Worm (Caenorhabditis elegans) whole organism, young adult: ENCODE results near the gene grl-25.
A peak's percentile ranks its signal among the peaks of the same experiment; 100 is the strongest.

Experiments
- B0035.1 ChIP-seq: sonication (generic microtip); optimal IDR thresholded peaks from 2 replicates; lab custom pipeline; 2016; ENCODE audit warnings: missing genetic modification characterization, mild to moderate bottlenecking, missing compliant biosample characterization, missing genotype, missing genetic modification reagents
- B0261.1 ChIP-seq: sonication (generic microtip); optimal IDR thresholded peaks from 2 replicates; lab custom pipeline; 2016; ENCODE audit warnings: mild to moderate bottlenecking, missing genetic modification characterization, moderate library complexity, missing compliant biosample characterization
- B0336.3 ChIP-seq: fragments of 200-800 bp; sonication (Bioruptor generic); IDR thresholded peaks from 2 replicates; pipeline ENCODE4 v1.3.6; 2022; ENCODE audit warnings: missing genetic modification characterization, missing compliant biosample characterization
- C17E4.6 ChIP-seq: fragments of 200-800 bp; sonication (Bioruptor generic); IDR thresholded peaks from 2 replicates; pipeline ENCODE4 v1.3.6; 2022; ENCODE audit warnings: missing genetic modification reagents, missing genetic modification characterization, missing compliant biosample characterization
- D2030.7 ChIP-seq: fragments of 200-800 bp; sonication (Bioruptor generic); IDR thresholded peaks from 2 replicates; pipeline ENCODE4 v1.3.6; 2022; ENCODE audit warnings: missing genetic modification reagents, missing genetic modification characterization, missing compliant biosample characterization
- F23B12.7 ChIP-seq: sonication (generic microtip); optimal IDR thresholded peaks from 2 replicates; lab custom pipeline; 2017; ENCODE audit warnings: missing genetic modification characterization, mild to moderate bottlenecking, missing compliant biosample characterization, antibody characterized with exemption, moderate library complexity; ENCODE audit not compliant: insufficient read depth
- F33H1.4 ChIP-seq: fragments of 200-800 bp; sonication (Bioruptor generic); IDR thresholded peaks from 2 replicates; pipeline ENCODE4 v1.3.6; 2022; ENCODE audit warnings: missing genetic modification reagents, missing genetic modification characterization, missing compliant biosample characterization
- F37B4.10 ChIP-seq: fragments of 200-800 bp; sonication (Bioruptor generic); IDR thresholded peaks from 2 replicates; pipeline ENCODE4 v1.3.6; 2022; ENCODE audit warnings: missing genetic modification characterization, missing compliant biosample characterization
- F57C9.4 ChIP-seq: sonication (generic microtip); optimal IDR thresholded peaks from 2 replicates; lab custom pipeline; 2017; ENCODE audit warnings: mild to moderate bottlenecking, missing genetic modification characterization, missing compliant biosample characterization
- K11D2.4 ChIP-seq: fragments of 200-800 bp; sonication (Bioruptor generic); IDR thresholded peaks from 2 replicates; pipeline ENCODE4 v1.3.6; 2022; ENCODE audit warnings: missing genetic modification reagents, missing genetic modification characterization, missing compliant biosample characterization
- Y56A3A.18 ChIP-seq: fragments of 200-800 bp; sonication (Bioruptor generic); IDR thresholded peaks from 2 replicates; pipeline ENCODE4 v1.3.6; 2022; ENCODE audit warnings: missing genetic modification reagents, missing genetic modification characterization, missing compliant biosample characterization
- Y67H2A.10 ChIP-seq: fragments of 200-800 bp; sonication (Bioruptor generic); conservative IDR thresholded peaks from 2 replicates; pipeline ENCODE4 v1.3.6; 2022; ENCODE audit warnings: missing genetic modification reagents, missing genetic modification characterization, missing compliant biosample characterization
- Y79H2A.3 ChIP-seq: fragments of 200-800 bp; sonication (Bioruptor generic); conservative IDR thresholded peaks from 2 replicates; pipeline ENCODE4 v1.3.6; 2022; ENCODE audit warnings: missing genetic modification reagents, missing genetic modification characterization, missing compliant biosample characterization
- Y95B8A.8 ChIP-seq: fragments of 200-800 bp; sonication (Bioruptor generic); IDR thresholded peaks from 2 replicates; pipeline ENCODE4 v1.3.6; 2022; ENCODE audit warnings: missing genetic modification reagents, missing genetic modification characterization, missing compliant biosample characterization
- ama-1 ChIP-seq, 3 experiments: fragments of 150-350 bp in 1 of 3; sonication (generic microtip) in 2 of 3; optimal IDR thresholded peaks; 2 replicates each; lab custom pipeline; 2014 to 2018; ENCODE audit warnings: missing biosample characterization in 2 of 3, missing genetic modification characterization in 2 of 3, missing genetic modification reagents in 2 of 3
- bed-1 ChIP-seq: fragments of 200-800 bp; sonication (Bioruptor generic); IDR thresholded peaks from 2 replicates; pipeline ENCODE4 v1.3.6; 2022; ENCODE audit warnings: missing genetic modification reagents, missing genetic modification characterization, missing compliant biosample characterization
- cebp-1 ChIP-seq, 2 experiments: fragments of 200-800 bp in 1 of 2; sonication (Bioruptor generic) in 1 of 2; sonication (generic microtip) in 1 of 2; IDR thresholded peaks in 1 of 2; optimal IDR thresholded peaks in 1 of 2; 2 replicates each; pipeline versions ENCODE4 v1.3.6 to Lab custom; 2017 to 2022; ENCODE audit warnings: missing compliant biosample characterization in 2 of 2, missing genetic modification characterization in 2 of 2, mild to moderate bottlenecking in 1 of 2, missing genetic modification reagents in 1 of 2, moderate library complexity in 1 of 2
- cebp-2 ChIP-seq: fragments of 200-800 bp; sonication (Bioruptor generic); IDR thresholded peaks from 2 replicates; pipeline ENCODE4 v1.3.6; 2022; ENCODE audit warnings: missing genetic modification characterization, missing compliant biosample characterization
- ceh-40 ChIP-seq: fragments of 200-800 bp; sonication (Bioruptor generic); IDR thresholded peaks from 2 replicates; pipeline ENCODE4 v1.3.6; 2022; ENCODE audit warnings: missing genetic modification characterization, missing compliant biosample characterization
- ceh-79 ChIP-seq: sonication (generic microtip); optimal IDR thresholded peaks from 2 replicates; lab custom pipeline; 2017; ENCODE audit warnings: mild to moderate bottlenecking, missing genetic modification characterization, missing compliant biosample characterization
- chd-7 ChIP-seq: sonication (generic microtip); optimal IDR thresholded peaks from 2 replicates; lab custom pipeline; 2016; ENCODE audit warnings: mild to moderate bottlenecking, missing genetic modification characterization, moderate library complexity, missing compliant biosample characterization
- dpff-1 ChIP-seq: sonication (generic microtip); optimal IDR thresholded peaks from 2 replicates; lab custom pipeline; 2017; ENCODE audit warnings: mild to moderate bottlenecking, missing genetic modification characterization, missing compliant biosample characterization
- efl-1 ChIP-seq: fragments of 150-350 bp; optimal IDR thresholded peaks from 2 replicates; lab custom pipeline; 2014; ENCODE audit warnings: missing biosample characterization, missing genetic modification reagents, missing genetic modification characterization
- egl-44 ChIP-seq: fragments of 200-800 bp; sonication (Bioruptor generic); IDR thresholded peaks from 2 replicates; pipeline ENCODE4 v1.3.6; 2022; ENCODE audit warnings: missing genetic modification reagents, missing genetic modification characterization, missing compliant biosample characterization
- fkh-3 ChIP-seq: sonication (generic microtip); optimal IDR thresholded peaks from 2 replicates; lab custom pipeline; 2016; ENCODE audit warnings: mild to moderate bottlenecking, missing genetic modification characterization, missing compliant biosample characterization
- gei-17 ChIP-seq: fragments of 200-800 bp; sonication (Bioruptor generic); optimal IDR thresholded peaks from 2 replicates; lab custom pipeline; 2018; ENCODE audit warnings: mild to moderate bottlenecking, missing genetic modification characterization, missing compliant biosample characterization
- hmg-1.2 ChIP-seq: fragments of 200-800 bp; sonication (Bioruptor generic); IDR thresholded peaks from 2 replicates; pipeline ENCODE4 v1.3.6; 2022; ENCODE audit warnings: missing genetic modification reagents, missing genetic modification characterization, missing compliant biosample characterization
- hsf-1 ChIP-seq: fragments of 200-800 bp; sonication (Bioruptor generic); IDR thresholded peaks from 2 replicates; pipeline ENCODE4 v1.3.6; 2022; ENCODE audit warnings: missing genetic modification reagents, missing genetic modification characterization, missing compliant biosample characterization
- lag-1 ChIP-seq: fragments of 200-800 bp; sonication (Bioruptor generic); IDR thresholded peaks from 2 replicates; pipeline ENCODE4 v1.3.6; 2022; ENCODE audit warnings: missing genetic modification reagents, missing genetic modification characterization, missing compliant biosample characterization
- let-607 ChIP-seq, 2 experiments: fragments of 200-800 bp in 1 of 2; sonication (Bioruptor generic) in 1 of 2; sonication (generic microtip) in 1 of 2; optimal IDR thresholded peaks; 2 replicates each; lab custom pipeline; 2016 to 2018; ENCODE audit warnings: mild to moderate bottlenecking in 2 of 2, missing compliant biosample characterization in 2 of 2, missing genetic modification characterization in 2 of 2, moderate library complexity in 2 of 2, missing genotype in 1 of 2
- lir-1 ChIP-seq: fragments of 200-800 bp; sonication (Bioruptor generic); conservative IDR thresholded peaks from 2 replicates; pipeline ENCODE4 v1.3.6; 2022; ENCODE audit warnings: missing genetic modification reagents, missing genetic modification characterization, missing compliant biosample characterization
- lsl-1 ChIP-seq: fragments of 200-800 bp; sonication (Bioruptor generic); optimal IDR thresholded peaks from 2 replicates; lab custom pipeline; 2018; ENCODE audit warnings: mild to moderate bottlenecking, missing genetic modification characterization, moderate library complexity, missing compliant biosample characterization
- lsy-27 ChIP-seq: sonication (generic microtip); optimal IDR thresholded peaks from 2 replicates; lab custom pipeline; 2017; ENCODE audit warnings: missing genetic modification characterization, mild to moderate bottlenecking, missing compliant biosample characterization, antibody characterized with exemption, missing genotype, borderline replicate concordance; ENCODE audit not compliant: insufficient read depth
- madf-3 ChIP-seq: fragments of 200-800 bp; sonication (Bioruptor generic); IDR thresholded peaks from 2 replicates; pipeline ENCODE4 v1.3.6; 2022; ENCODE audit warnings: missing genetic modification reagents, missing genetic modification characterization, missing compliant biosample characterization
- madf-8 ChIP-seq: fragments of 200-800 bp; sonication (Bioruptor generic); conservative IDR thresholded peaks from 2 replicates; pipeline ENCODE4 v1.3.6; 2022; ENCODE audit warnings: missing genetic modification reagents, missing genetic modification characterization, missing compliant biosample characterization
- mcd-1 ChIP-seq: fragments of 200-800 bp; sonication (Bioruptor generic); IDR thresholded peaks from 2 replicates; pipeline ENCODE4 v1.3.6; 2022; ENCODE audit warnings: missing genetic modification reagents, missing genetic modification characterization, missing compliant biosample characterization
- mes-4 ChIP-seq: sonication (generic microtip); optimal IDR thresholded peaks from 2 replicates; lab custom pipeline; 2016; ENCODE audit warnings: missing genotype, missing genetic modification characterization, missing compliant biosample characterization
- mxl-1 ChIP-seq: sonication (generic microtip); optimal IDR thresholded peaks from 2 replicates; lab custom pipeline; 2016; ENCODE audit warnings: missing genetic modification characterization, missing compliant biosample characterization
- nhr-120 ChIP-seq: fragments of 200-800 bp; sonication (Bioruptor generic); IDR thresholded peaks from 2 replicates; pipeline ENCODE4 v1.3.6; 2022; ENCODE audit warnings: missing genetic modification characterization, missing compliant biosample characterization
- nhr-80 ChIP-seq: sonication (generic microtip); optimal IDR thresholded peaks from 2 replicates; lab custom pipeline; 2016; ENCODE audit warnings: missing genetic modification characterization, missing compliant biosample characterization
- pha-4 ChIP-seq: fragments of 150-350 bp; sonication (generic microtip); optimal IDR thresholded peaks from 2 replicates; lab custom pipeline; 2014; ENCODE audit warnings: missing biosample characterization, missing genetic modification reagents, missing genetic modification characterization
- rec-8 ChIP-seq, 2 experiments: sonication (generic microtip); optimal IDR thresholded peaks; 2 replicates each; lab custom pipeline; 2016; ENCODE audit warnings: mild to moderate bottlenecking in 2 of 2, missing genetic modification characterization in 2 of 2, missing genetic modification reagents in 2 of 2, missing genotype in 2 of 2, missing biosample characterization in 1 of 2, missing compliant biosample characterization in 1 of 2, moderate library complexity in 1 of 2
- sea-2 ChIP-seq: fragments of 200-800 bp; sonication (Bioruptor generic); IDR thresholded peaks from 2 replicates; pipeline ENCODE4 v1.3.6; 2022; ENCODE audit warnings: missing genetic modification characterization, missing compliant biosample characterization
- tbp1 ChIP-seq: fragments of 200-800 bp; sonication (Bioruptor generic); optimal IDR thresholded peaks from 2 replicates; lab custom pipeline; 2018; ENCODE audit warnings: mild to moderate bottlenecking, missing genetic modification characterization, missing compliant biosample characterization
- tlf-1 ChIP-seq: fragments of 200-800 bp; sonication (Bioruptor generic); optimal IDR thresholded peaks from 2 replicates; lab custom pipeline; 2018; ENCODE audit warnings: mild to moderate bottlenecking, missing genetic modification characterization, missing compliant biosample characterization
- xnd-1 ChIP-seq: sonication (generic microtip); optimal IDR thresholded peaks from 2 replicates; lab custom pipeline; 2016; ENCODE audit warnings: missing genotype, missing genetic modification reagents, missing genetic modification characterization, missing compliant biosample characterization
- zfh-2 ChIP-seq: fragments of 200-800 bp; sonication (Bioruptor generic); conservative IDR thresholded peaks from 2 replicates; pipeline ENCODE4 v1.3.6; 2022; ENCODE audit warnings: missing genetic modification reagents, missing genetic modification characterization, missing compliant biosample characterization
- ztf-25 ChIP-seq: fragments of 200-800 bp; sonication (Bioruptor generic); IDR thresholded peaks from 2 replicates; pipeline ENCODE4 v1.3.6; 2022; ENCODE audit warnings: missing genetic modification reagents, missing genetic modification characterization, missing compliant biosample characterization
- ztf-26 ChIP-seq: sonication (generic microtip); optimal IDR thresholded peaks from 2 replicates; lab custom pipeline; 2017; ENCODE audit warnings: missing genetic modification characterization, missing compliant biosample characterization

grl-25 gene

ce11 chrIII:9001491-9001890 is 39.4 kb downstream of the grl-25 start (continued):
- TF ChIP-seq Y67H2A.10 (GFP tag; lab: Robert Waterston, UW), result no peak
- TF ChIP-seq efl-1 (GFP tag; lab: Kevin White, UChicago), result peak; percentile 86
- no peak for TF ChIP-seq F37B4.10 (GFP tag; lab: Robert Waterston, UW)
- TF ChIP-seq egl-44 (GFP tag; lab: Robert Waterston, UW), result no peak
- no peak for TF ChIP-seq let-607 (tag; optimal IDR thresholded peaks at IDR 0.05; lab: Kevin White, UChicago)
- peak; percentile 66 for TF ChIP-seq D2030.7 (GFP tag; lab: Robert Waterston, UW)
- TF ChIP-seq lsl-1 (GFP tag; lab: Kevin White, UChicago), result peak; percentile 83
- no peak for TF ChIP-seq Y95B8A.8 (GFP tag; lab: Robert Waterston, UW)
- TF ChIP-seq mes-4 (tag; lab: Kevin White, UChicago), result no peak
- no peak for TF ChIP-seq F57C9.4
- TF ChIP-seq mcd-1 (GFP tag; lab: Robert Waterston, UW), result no peak
- TF ChIP-seq nhr-80 (tag; lab: Kevin White, UChicago), result no peak
- peak; percentile 91 for TF ChIP-seq F33H1.4
- no peak for TF ChIP-seq gei-17 (GFP tag; lab: Kevin White, UChicago)
- no peak for TF ChIP-seq mxl-1
- no peak for TF ChIP-seq B0261.1 (tag; lab: Kevin White, UChicago)
- TF ChIP-seq madf-3 (GFP tag; lab: Robert Waterston, UW), result no peak
- TF ChIP-seq B0336.3, result no peak
- TF ChIP-seq lir-1 (GFP tag; lab: Robert Waterston, UW), result no peak
- TF ChIP-seq madf-8 (GFP tag; lab: Robert Waterston, UW), result peak; percentile 68
- no peak for TF ChIP-seq nhr-120 (GFP tag; lab: Robert Waterston, UW)
- peak; percentile 76 for TF ChIP-seq xnd-1
- TF ChIP-seq C17E4.6 (GFP tag; lab: Robert Waterston, UW), result peak; percentile 24; the same call in 1 of the 2 replicates
- TF ChIP-seq rec-8 (tag; optimal IDR thresholded peaks at IDR 0.05; lab: Kevin White, UChicago), result no peak
- no peak for TF ChIP-seq cebp-1 (GFP tag; IDR thresholded peaks at IDR 0.05; lab: Robert Waterston, UW)
- no peak for TF ChIP-seq cebp-1 (tag; optimal IDR thresholded peaks at IDR 0.05; lab: Kevin White, UChicago)
- TF ChIP-seq ztf-26 (tag; lab: Kevin White, UChicago), result no peak
- no peak for TF ChIP-seq Y56A3A.18 (GFP tag; lab: Robert Waterston, UW)
- no peak for TF ChIP-seq dpff-1
- TF ChIP-seq tbp1 (GFP tag; lab: Kevin White, UChicago), result no peak
- TF ChIP-seq lsy-27 (tag; lab: Kevin White, UChicago), result no peak
- TF ChIP-seq ama-1 (optimal IDR thresholded peaks at IDR 0.05; lab: Kevin White, UChicago), result no peak
- TF ChIP-seq ama-1 (GFP tag; optimal IDR thresholded peaks at IDR 0.05; lab: Kevin White, UChicago), result no peak
- TF ChIP-seq pha-4 (tag; lab: Kevin White, UChicago), result no peak
- TF ChIP-seq hsf-1 (GFP tag; lab: Robert Waterston, UW), result peak; percentile 52; the same call in 1 of the 2 replicates
- no peak for TF ChIP-seq ceh-79 (tag; lab: Kevin White, UChicago)
- TF ChIP-seq B0035.1 (tag; lab: Kevin White, UChicago), result no peak
- TF ChIP-seq bed-1 (GFP tag; lab: Robert Waterston, UW), result no peak
- no peak for TF ChIP-seq K11D2.4 (GFP tag; lab: Robert Waterston, UW)
- TF ChIP-seq sea-2, result no peak
- no peak for TF ChIP-seq tlf-1 (GFP tag; lab: Kevin White, UChicago)
- TF ChIP-seq Y79H2A.3 (GFP tag; lab: Robert Waterston, UW), result no peak
- TF ChIP-seq ceh-40 (GFP tag; lab: Robert Waterston, UW), result no peak
- TF ChIP-seq fkh-3 (tag; lab: Kevin White, UChicago), result no peak
- no peak for TF ChIP-seq cebp-2 (GFP tag; lab: Robert Waterston, UW)
- TF ChIP-seq hmg-1.2, result no peak
- TF ChIP-seq chd-7 (tag; lab: Kevin White, UChicago), result no peak
- TF ChIP-seq lag-1, result no peak
- no peak for TF ChIP-seq ztf-25
- no peak for TF ChIP-seq zfh-2 (GFP tag; lab: Robert Waterston, UW)
- TF ChIP-seq F23B12.7 (tag; lab: Kevin White, UChicago), result no peak
